Worm (Caenorhabditis elegans) whole organism, L2 larva: ENCODE data around the gene spp-6.
"Not testable (repeated sequence)": the region's sequence is repeated elsewhere in the genome, so short reads cannot be mapped to it uniquely, and the experiment has no call there.

ENCODE experiments used
- C34F6.9 ChIP-seq: fragments of 150-350 bp; optimal IDR thresholded peaks from 2 replicates; lab custom pipeline; 2014; ENCODE audit warnings: missing biosample characterization, missing genetic modification characterization
- F13H6.1 ChIP-seq: sonication (generic microtip); optimal IDR thresholded peaks from 2 replicates; lab custom pipeline; 2016; ENCODE audit warnings: missing genetic modification characterization, missing compliant biosample characterization
- R02D3.7 ChIP-seq: fragments of 150-350 bp; optimal IDR thresholded peaks from 2 replicates; lab custom pipeline; 2014; ENCODE audit warnings: missing biosample characterization, missing genetic modification characterization
- Y55F3AM.14 ChIP-seq: fragments of 200-800 bp; sonication (Bioruptor generic); optimal IDR thresholded peaks from 2 replicates; lab custom pipeline; 2018; ENCODE audit warnings: mild to moderate bottlenecking, missing genetic modification characterization, missing compliant biosample characterization
- alr-1 ChIP-seq: fragments of 150-350 bp; optimal IDR thresholded peaks from 2 replicates; lab custom pipeline; 2014; ENCODE audit warnings: missing biosample characterization, missing genetic modification characterization
- ama-1 ChIP-seq: fragments of 150-350 bp; optimal IDR thresholded peaks from 2 replicates; lab custom pipeline; 2018; ENCODE audit warnings: inconsistent platforms
- ceh-16 ChIP-seq: fragments of 150-350 bp; optimal IDR thresholded peaks from 2 replicates; lab custom pipeline; 2014; ENCODE audit warnings: missing biosample characterization, missing genetic modification characterization
- ceh-82 ChIP-seq: fragments of 150-350 bp; optimal IDR thresholded peaks from 2 replicates; lab custom pipeline; 2014; ENCODE audit warnings: missing biosample characterization, missing genetic modification characterization
- crh-2 ChIP-seq: sonication (generic microtip); optimal IDR thresholded peaks from 2 replicates; lab custom pipeline; 2017; ENCODE audit warnings: missing biosample characterization, missing genetic modification characterization
- dmd-4 ChIP-seq: sonication (generic microtip); optimal IDR thresholded peaks from 2 replicates; lab custom pipeline; 2017; ENCODE audit warnings: missing biosample characterization, missing genetic modification characterization
- egl-27 ChIP-seq: sonication (generic microtip); optimal IDR thresholded peaks from 3 replicates; lab custom pipeline; 2017; ENCODE audit warnings: missing biosample characterization, missing genetic modification reagents, missing genetic modification characterization
- fos-1 ChIP-seq: fragments of 150-350 bp; optimal IDR thresholded peaks from 2 replicates; lab custom pipeline; 2014; ENCODE audit warnings: missing biosample characterization, missing genetic modification characterization
- gmeb-1 ChIP-seq: fragments of 150-350 bp; optimal IDR thresholded peaks from 2 replicates; lab custom pipeline; 2014; ENCODE audit warnings: missing biosample characterization, missing genetic modification characterization
- lin-13 ChIP-seq: fragments of 150-350 bp; optimal IDR thresholded peaks from 2 replicates; lab custom pipeline; 2014; ENCODE audit warnings: missing biosample characterization, missing genetic modification reagents, missing genetic modification characterization
- lin-39 ChIP-seq: fragments of 150-350 bp; optimal IDR thresholded peaks from 2 replicates; lab custom pipeline; 2014; ENCODE audit warnings: missing biosample characterization, missing genetic modification reagents, missing genetic modification characterization
- lsy-2 ChIP-seq, 2 experiments: fragments of 150-350 bp in 1 of 2; sonication (generic microtip) in 1 of 2; optimal IDR thresholded peaks; 2 replicates each; lab custom pipeline; 2014 to 2017; ENCODE audit warnings: missing biosample characterization in 2 of 2, missing genetic modification characterization in 2 of 2
- mab-5 ChIP-seq: fragments of 150-350 bp; optimal IDR thresholded peaks from 2 replicates; lab custom pipeline; 2014; ENCODE audit warnings: missing biosample characterization, missing genetic modification characterization
- mbf-1 ChIP-seq: sonication (generic microtip); optimal IDR thresholded peaks from 2 replicates; lab custom pipeline; 2017; ENCODE audit warnings: missing biosample characterization, missing genetic modification characterization
- mdl-1 ChIP-seq, 2 experiments: fragments of 150-350 bp in 1 of 2; sonication (generic microtip) in 1 of 2; optimal IDR thresholded peaks; 2 replicates each; lab custom pipeline; 2017; ENCODE audit warnings: missing biosample characterization in 2 of 2, missing genetic modification characterization in 2 of 2
- nhr-10 ChIP-seq: sonication (generic microtip); optimal IDR thresholded peaks from 2 replicates; lab custom pipeline; 2017; ENCODE audit warnings: missing biosample characterization, missing genetic modification characterization
- nhr-11 ChIP-seq: fragments of 150-350 bp; optimal IDR thresholded peaks from 2 replicates; lab custom pipeline; 2014; ENCODE audit warnings: missing biosample characterization, missing genetic modification characterization
- nhr-12 ChIP-seq: fragments of 150-350 bp; optimal IDR thresholded peaks from 2 replicates; lab custom pipeline; 2014; ENCODE audit warnings: missing biosample characterization, missing genetic modification characterization
- nhr-129 ChIP-seq: fragments of 150-350 bp; optimal IDR thresholded peaks from 2 replicates; lab custom pipeline; 2014; ENCODE audit warnings: missing biosample characterization, missing genetic modification characterization
- nhr-21 ChIP-seq: fragments of 150-350 bp; optimal IDR thresholded peaks from 2 replicates; lab custom pipeline; 2014; ENCODE audit warnings: missing biosample characterization, missing genetic modification characterization
- nhr-23 ChIP-seq: fragments of 150-350 bp; optimal IDR thresholded peaks from 2 replicates; lab custom pipeline; 2014; ENCODE audit warnings: missing biosample characterization, missing genetic modification reagents, missing genetic modification characterization
- nhr-237 ChIP-seq: fragments of 150-350 bp; optimal IDR thresholded peaks from 2 replicates; lab custom pipeline; 2014; ENCODE audit warnings: missing biosample characterization, missing genetic modification characterization
- nhr-25 ChIP-seq: fragments of 150-350 bp; sonication (generic microtip); optimal IDR thresholded peaks from 3 replicates; lab custom pipeline; 2014; ENCODE audit warnings: missing biosample characterization, missing genetic modification characterization
- nhr-6 ChIP-seq: fragments of 150-350 bp; optimal IDR thresholded peaks from 2 replicates; lab custom pipeline; 2014; ENCODE audit warnings: missing biosample characterization, missing genetic modification characterization
- peb-1 ChIP-seq: fragments of 150-350 bp; optimal IDR thresholded peaks from 2 replicates; lab custom pipeline; 2014; ENCODE audit warnings: missing biosample characterization, missing genetic modification characterization
- sem-4 ChIP-seq: fragments of 150-350 bp; optimal IDR thresholded peaks from 2 replicates; lab custom pipeline; 2014; ENCODE audit warnings: missing biosample characterization, missing genetic modification reagents, missing genetic modification characterization
- skn-1 ChIP-seq: sonication (generic microtip); optimal IDR thresholded peaks from 2 replicates; lab custom pipeline; 2017; ENCODE audit warnings: missing biosample characterization, missing genetic modification characterization
- sma-3 ChIP-seq: sonication (generic microtip); optimal IDR thresholded peaks from 2 replicates; lab custom pipeline; 2016; ENCODE audit warnings: missing genetic modification reagents, missing genetic modification characterization, missing compliant biosample characterization
- sma-9 ChIP-seq, 2 experiments: fragments of 150-350 bp in 1 of 2; sonication (generic microtip) in 1 of 2; optimal IDR thresholded peaks; 2 replicates each; lab custom pipeline; 2014 to 2016; ENCODE audit warnings: missing genetic modification characterization in 2 of 2, mild to moderate bottlenecking in 1 of 2, missing biosample characterization in 1 of 2, missing compliant biosample characterization in 1 of 2, missing genetic modification reagents in 1 of 2, moderate library complexity in 1 of 2
- unc-39 ChIP-seq: fragments of 150-350 bp; optimal IDR thresholded peaks from 2 replicates; lab custom pipeline; 2014; ENCODE audit warnings: missing biosample characterization, missing genetic modification characterization
- unc-55 ChIP-seq: fragments of 150-350 bp; sonication (generic microtip); optimal IDR thresholded peaks from 3 replicates; lab custom pipeline; 2014; ENCODE audit warnings: missing biosample characterization, missing genetic modification reagents, missing genetic modification characterization
- zag-1 ChIP-seq: fragments of 150-350 bp; optimal IDR thresholded peaks from 2 replicates; lab custom pipeline; 2014; ENCODE audit warnings: missing biosample characterization, missing genetic modification characterization
- ztf-11 ChIP-seq: sonication (generic microtip); optimal IDR thresholded peaks from 2 replicates; lab custom pipeline; 2017; ENCODE audit warnings: missing biosample characterization, missing genetic modification characterization

Gene spp-6

ce11 chrX:7340915-7341559 lies 23.9 kb downstream of the spp-6 start, which contains the start of gene C07D8.6:
TSS of gene C07D8.6 (plus strand) at chrX:7341509.
- TF ChIP-seq ceh-82 (tag; lab: Kevin White, UChicago) (no peak), lin-13 (no peak), unc-55 (GFP tag; lab: Kevin White, UChicago) (no peak), nhr-6 (no peak), skn-1 (peak; percentile 88), C34F6.9 (tag; lab: Kevin White, UChicago) (no peak), dmd-4 (no peak), sma-3 (GFP tag; lab: Kevin White, UChicago) (peak; percentile 37), ztf-11 (tag; lab: Kevin White, UChicago) (no peak), zag-1 (tag; lab: Kevin White, UChicago) (no peak), unc-39 (tag; lab: Kevin White, UChicago) (no peak), nhr-237 (tag; lab: Kevin White, UChicago) (no peak), mab-5 (tag; lab: Kevin White, UChicago) (no peak), crh-2 (tag; lab: Kevin White, UChicago) (peak; percentile 78), nhr-25 (no peak), sem-4 (tag; lab: Kevin White, UChicago) (no peak), gmeb-1 (peak; percentile 40), mdl-1 (tag; optimal IDR thresholded peaks at IDR 0.05; lab: Kevin White, UChicago) (peak in 1 of 2 experiments; percentile 9), F13H6.1 (tag; lab: Kevin White, UChicago) (peak; percentile 44), ama-1 (lab: Kevin White, UChicago) (no peak), nhr-21 (no peak), nhr-129 (tag; lab: Kevin White, UChicago) (peak; percentile 57), fos-1 (peak; percentile 96), sma-9 (GFP tag; optimal IDR thresholded peaks at IDR 0.05; lab: Kevin White, UChicago) (peak; percentile 79), sma-9 (tag; optimal IDR thresholded peaks at IDR 0.05; lab: Kevin White, UChicago) (no peak), lsy-2 (tag; optimal IDR thresholded peaks at IDR 0.05; lab: Kevin White, UChicago) (peak in 1 of 2 experiments; percentile 25)

- TF ChIP-seq crh-2 (tag; lab: Kevin White, UChicago) (peak; percentile 5), nhr-11 (tag; lab: Kevin White, UChicago) (no peak), fos-1 (peak; percentile 39), skn-1 (peak; percentile 76)
These were observed 26.1 kb downstream of the spp-6 start for ce11 chrX:7343218-7343617.

- TF ChIP-seq mdl-1 (tag; optimal IDR thresholded peaks at IDR 0.05; lab: Kevin White, UChicago): no peak
- no peak for TF ChIP-seq lin-39 (tag; lab: Kevin White, UChicago)
- TF ChIP-seq dmd-4: no peak
- no peak for TF ChIP-seq alr-1 (tag; lab: Kevin White, UChicago)
- TF ChIP-seq F13H6.1 (tag; lab: Kevin White, UChicago): no peak
- no peak for TF ChIP-seq nhr-11 (tag; lab: Kevin White, UChicago)
- TF ChIP-seq mbf-1 (tag; lab: Kevin White, UChicago): no peak
- no peak for TF ChIP-seq peb-1 (tag; lab: Kevin White, UChicago)
- no peak for TF ChIP-seq ceh-16 (tag; lab: Kevin White, UChicago)
- TF ChIP-seq C34F6.9 (tag; lab: Kevin White, UChicago): no peak
- TF ChIP-seq nhr-12 (tag; lab: Kevin White, UChicago): no peak
- no peak for TF ChIP-seq nhr-23
- no peak for TF ChIP-seq sma-3 (GFP tag; lab: Kevin White, UChicago)
- TF ChIP-seq R02D3.7: no peak
- TF ChIP-seq nhr-10 (tag; lab: Kevin White, UChicago): no peak
- TF ChIP-seq Y55F3AM.14: no peak
These were observed 26.6 kb downstream of the spp-6 start, which contains the start of gene C07D8.5 for ce11 chrX:7343747-7344146. TSS of gene C07D8.5 (plus strand) at chrX:7344047.

- not testable (repeated sequence) for TF ChIP-seq fos-1; egl-27 (tag; lab: Kevin White, UChicago); nhr-237 (tag; lab: Kevin White, UChicago)
These were observed 48.1 kb downstream of the spp-6 start, which contains the start of gene C56G3.2 for ce11 chrX:7365267-7365666. TSS of gene C56G3.2 (plus strand) at chrX:7365567.
